Worm (Caenorhabditis elegans): ENCODE results near the gene nlp-76.
"Not testable (repeated sequence)": the region's sequence is repeated elsewhere in the genome, so short reads cannot be mapped to it uniquely, and the experiment has no call there.

The nlp-76 gene

DNA sequence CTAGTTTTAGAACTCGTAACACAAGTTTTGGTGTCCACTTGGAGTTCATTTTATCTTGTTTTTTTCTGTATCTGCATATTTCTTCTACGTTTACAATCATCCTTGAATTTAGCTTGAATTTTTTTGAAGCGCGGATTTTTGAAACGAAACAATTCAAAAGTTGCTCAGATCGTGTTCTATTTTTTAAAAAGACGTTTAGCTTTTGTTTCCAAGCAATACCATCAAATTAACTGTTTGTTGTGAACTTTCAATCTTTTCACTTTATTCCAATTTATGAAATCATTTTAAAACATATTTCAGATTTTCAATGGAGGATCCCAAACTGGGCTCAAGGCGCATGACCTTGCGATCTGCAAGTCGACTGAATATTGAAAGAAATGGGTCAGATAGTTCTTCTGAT, 44.5 kb downstream of the nlp-76 start, which contains the start of gene R09A8.2:
Gene R09A8.2 (plus strand): TSS at position 301 of the 400 bp plus-strand sequence.
- no peak for TF ChIP-seq nhr-76 (tag; optimal IDR thresholded peaks at IDR 0.05)
- TF ChIP-seq drap-1 (GFP tag; optimal IDR thresholded peaks at IDR 0.05): no peak
- TF ChIP-seq elt-3 (tag; optimal IDR thresholded peaks at IDR 0.05): no peak
- TF ChIP-seq sptf-1 (tag; optimal IDR thresholded peaks at IDR 0.05): no peak
- TF ChIP-seq blmp-1 (tag; optimal IDR thresholded peaks at IDR 0.05): no peak
- no peak for TF ChIP-seq bed-3 (GFP tag; optimal IDR thresholded peaks at IDR 0.05)
- no peak for TF ChIP-seq tbx-8 (GFP tag; optimal IDR thresholded peaks at IDR 0.05)
- TF ChIP-seq flh-1 (GFP tag; optimal IDR thresholded peaks at IDR 0.05): no peak
- TF ChIP-seq unc-39 (tag; optimal IDR thresholded peaks at IDR 0.05): no peak
- no peak for TF ChIP-seq ham-2 (GFP tag; optimal IDR thresholded peaks at IDR 0.05)
- no peak for TF ChIP-seq elt-1 (tag; optimal IDR thresholded peaks at IDR 0.05; ENCODE audit: borderline replicate concordance, insufficient read depth)
- no peak for TF ChIP-seq ceh-83 (GFP tag; optimal IDR thresholded peaks at IDR 0.05)
- TF ChIP-seq nhr-12 (tag; optimal IDR thresholded peaks at IDR 0.05): no peak

DNA sequence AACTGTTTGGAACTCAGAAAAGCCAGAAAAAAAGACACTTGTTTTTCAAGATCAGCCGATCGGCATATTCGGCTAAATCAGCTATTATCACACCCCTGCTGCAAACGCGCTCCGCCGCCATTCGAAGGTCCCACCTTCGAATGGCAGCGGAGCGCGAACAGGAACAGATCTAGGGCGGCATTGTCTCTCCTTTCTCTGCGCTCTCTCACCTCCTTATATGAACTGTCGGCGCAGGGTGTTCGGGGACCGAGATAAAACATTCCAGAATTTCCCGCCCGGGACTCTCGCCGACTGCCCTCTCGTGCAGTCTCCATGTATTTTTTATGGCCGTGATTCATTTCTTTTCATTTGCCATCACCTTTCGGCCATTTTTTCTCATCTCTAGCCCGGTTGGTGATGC, 45.3 kb downstream of the nlp-76 start:
- peak; percentile 55 for TF ChIP-seq nhr-2 (tag; optimal IDR thresholded peaks at IDR 0.05)
- no peak for TF ChIP-seq ham-2 (GFP tag; optimal IDR thresholded peaks at IDR 0.05)

DNA sequence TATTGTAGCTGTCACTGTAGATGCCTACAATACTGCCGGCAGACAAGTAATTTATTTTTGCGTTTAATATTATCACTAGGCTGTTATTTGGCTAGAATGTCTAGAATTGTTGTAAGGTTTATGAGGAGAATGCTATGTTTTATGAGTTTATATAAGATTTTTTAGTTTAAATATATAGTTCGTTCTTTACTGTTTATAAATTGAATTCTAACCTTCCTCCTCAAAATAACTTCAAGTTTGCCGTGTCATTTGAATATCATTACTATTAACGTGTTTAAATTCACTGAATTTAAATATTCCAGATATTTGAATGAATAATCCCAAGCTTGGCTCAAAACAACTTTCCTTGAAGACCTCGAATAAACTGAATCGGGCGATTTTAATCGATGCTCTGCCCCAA, 50.3 kb downstream of the nlp-76 start, which contains the start of gene R09A8.1:
Gene R09A8.1 (plus strand): TSS at position 301 of the 400 bp plus-strand sequence.
- not testable (repeated sequence) for TF ChIP-seq mls-2 (tag; optimal IDR thresholded peaks at IDR 0.05); ces-1 (GFP tag; optimal IDR thresholded peaks at IDR 0.05); elt-1 (tag; optimal IDR thresholded peaks at IDR 0.05; ENCODE audit: borderline replicate concordance, insufficient read depth)

Data from whole organism, mixed stage, embryonic.